Worm (Caenorhabditis elegans) whole organism, mixed stage, embryonic: ENCODE data around the gene C39D10.8.
A peak's percentile ranks its signal among the peaks of the same experiment; 100 is the strongest.

Source experiments
- M03D4.4 ChIP-seq: sonication (generic microtip); optimal IDR thresholded peaks from 2 replicates; lab custom pipeline; 2017; ENCODE audit warnings: mild to moderate bottlenecking, missing genetic modification characterization, missing compliant biosample characterization
- bed-3 ChIP-seq: fragments of 200-800 bp; sonication (Bioruptor generic); optimal IDR thresholded peaks from 3 replicates; lab custom pipeline; 2018; ENCODE audit warnings: mild to moderate bottlenecking, missing genetic modification characterization, moderate library complexity, missing compliant biosample characterization
- blmp-1 ChIP-seq: fragments of 150-350 bp; optimal IDR thresholded peaks from 2 replicates; lab custom pipeline; 2014; ENCODE audit warnings: missing biosample characterization, missing genetic modification characterization
- ceh-39 ChIP-seq: fragments of 150-350 bp; optimal IDR thresholded peaks from 2 replicates; lab custom pipeline; 2014; ENCODE audit warnings: missing biosample characterization, missing genetic modification characterization
- ceh-43 ChIP-seq: fragments of 200-800 bp; sonication (Bioruptor generic); optimal IDR thresholded peaks from 2 replicates; lab custom pipeline; 2018; ENCODE audit warnings: mild to moderate bottlenecking, missing genetic modification characterization, moderate library complexity, missing compliant biosample characterization
- ces-1 ChIP-seq: fragments of 150-350 bp; optimal IDR thresholded peaks from 2 replicates; lab custom pipeline; 2014; ENCODE audit warnings: missing biosample characterization, missing genetic modification reagents, missing genetic modification characterization
- cnd-1 ChIP-seq: fragments of 200-800 bp; sonication (Bioruptor generic); optimal IDR thresholded peaks from 2 replicates; lab custom pipeline; 2018; ENCODE audit warnings: mild to moderate bottlenecking, missing genetic modification characterization, missing compliant biosample characterization
- drap-1 ChIP-seq: fragments of 200-800 bp; sonication (Bioruptor generic); optimal IDR thresholded peaks from 3 replicates; lab custom pipeline; 2018; ENCODE audit warnings: mild to moderate bottlenecking, missing genetic modification characterization, missing compliant biosample characterization
- elt-1 ChIP-seq: sonication (generic microtip); optimal IDR thresholded peaks from 2 replicates; lab custom pipeline; 2017; ENCODE audit warnings: missing genetic modification characterization, mild to moderate bottlenecking, missing compliant biosample characterization, antibody characterized with exemption, moderate library complexity, borderline replicate concordance; ENCODE audit not compliant: insufficient read depth
- elt-3 ChIP-seq: fragments of 150-350 bp; optimal IDR thresholded peaks from 2 replicates; lab custom pipeline; 2014; ENCODE audit warnings: missing biosample characterization, missing genetic modification characterization
- flh-1 ChIP-seq: fragments of 200-800 bp; sonication (Bioruptor generic); optimal IDR thresholded peaks from 2 replicates; lab custom pipeline; 2018; ENCODE audit warnings: mild to moderate bottlenecking, missing genetic modification characterization, moderate library complexity, missing compliant biosample characterization
- ham-2 ChIP-seq: fragments of 200-800 bp; sonication (Bioruptor generic); optimal IDR thresholded peaks from 2 replicates; lab custom pipeline; 2018; ENCODE audit warnings: mild to moderate bottlenecking, missing genetic modification characterization, missing compliant biosample characterization
- hlh-1 ChIP-seq: fragments of 150-350 bp; optimal IDR thresholded peaks from 2 replicates; lab custom pipeline; 2014; ENCODE audit warnings: missing biosample characterization, missing genetic modification reagents, missing genetic modification characterization
- lin-13 ChIP-seq: fragments of 150-350 bp; optimal IDR thresholded peaks from 2 replicates; lab custom pipeline; 2014; ENCODE audit warnings: missing biosample characterization, missing genetic modification characterization
- lsy-2 ChIP-seq: fragments of 150-350 bp; optimal IDR thresholded peaks from 2 replicates; lab custom pipeline; 2014; ENCODE audit warnings: missing biosample characterization, missing genetic modification characterization
- mab-5 ChIP-seq: fragments of 150-350 bp; optimal IDR thresholded peaks from 2 replicates; lab custom pipeline; 2014; ENCODE audit warnings: missing biosample characterization, missing genetic modification characterization
- mls-2 ChIP-seq: sonication (generic microtip); optimal IDR thresholded peaks from 2 replicates; lab custom pipeline; 2016; ENCODE audit warnings: mild to moderate bottlenecking, missing genetic modification characterization, moderate library complexity, missing compliant biosample characterization
- nhr-12 ChIP-seq: fragments of 150-350 bp; optimal IDR thresholded peaks from 2 replicates; lab custom pipeline; 2014; ENCODE audit warnings: missing biosample characterization, missing genetic modification characterization
- nhr-237 ChIP-seq: fragments of 150-350 bp; optimal IDR thresholded peaks from 2 replicates; lab custom pipeline; 2014; ENCODE audit warnings: missing biosample characterization, missing genetic modification characterization
- nhr-28 ChIP-seq: fragments of 150-350 bp; optimal IDR thresholded peaks from 2 replicates; lab custom pipeline; 2014; ENCODE audit warnings: missing biosample characterization, missing genetic modification characterization
- nhr-76 ChIP-seq: sonication (generic microtip); optimal IDR thresholded peaks from 2 replicates; lab custom pipeline; 2017; ENCODE audit warnings: missing biosample characterization, missing genetic modification characterization
- pha-4 ChIP-seq: fragments of 150-350 bp; optimal IDR thresholded peaks from 2 replicates; lab custom pipeline; 2018; ENCODE audit warnings: missing biosample characterization, missing genetic modification reagents, missing genetic modification characterization
- sem-2 ChIP-seq: fragments of 200-800 bp; sonication (Bioruptor generic); optimal IDR thresholded peaks from 2 replicates; lab custom pipeline; 2018; ENCODE audit warnings: mild to moderate bottlenecking, missing genetic modification characterization, missing compliant biosample characterization
- snpc-4 ChIP-seq: fragments of 150-350 bp; optimal IDR thresholded peaks from 2 replicates; lab custom pipeline; 2014; ENCODE audit warnings: missing biosample characterization, missing genetic modification characterization
- sptf-1 ChIP-seq: sonication (generic microtip); optimal IDR thresholded peaks from 2 replicates; lab custom pipeline; 2017; ENCODE audit warnings: mild to moderate bottlenecking, missing genetic modification characterization, moderate library complexity, missing compliant biosample characterization
- tbx-8 ChIP-seq: fragments of 200-800 bp; sonication (Bioruptor generic); optimal IDR thresholded peaks from 2 replicates; lab custom pipeline; 2018; ENCODE audit warnings: mild to moderate bottlenecking, missing genetic modification characterization, moderate library complexity, missing compliant biosample characterization
- unc-120 ChIP-seq: sonication (generic microtip); optimal IDR thresholded peaks from 2 replicates; lab custom pipeline; 2017; ENCODE audit warnings: missing genetic modification characterization, missing compliant biosample characterization; ENCODE audit not compliant: poor library complexity, severe bottlenecking
- unc-39 ChIP-seq: fragments of 150-350 bp; optimal IDR thresholded peaks from 2 replicates; lab custom pipeline; 2014; ENCODE audit warnings: missing biosample characterization, missing genetic modification characterization
- unc-62 ChIP-seq: fragments of 150-350 bp; optimal IDR thresholded peaks from 2 replicates; lab custom pipeline; 2014; ENCODE audit warnings: missing biosample characterization, missing genetic modification reagents, missing genetic modification characterization
- zip-8 ChIP-seq: fragments of 150-350 bp; optimal IDR thresholded peaks from 2 replicates; lab custom pipeline; 2014; ENCODE audit warnings: missing biosample characterization, missing genetic modification characterization
- ztf-11 ChIP-seq: fragments of 150-350 bp; optimal IDR thresholded peaks from 2 replicates; lab custom pipeline; 2014; ENCODE audit warnings: missing biosample characterization, missing genetic modification characterization

Gene C39D10.8

DNA sequence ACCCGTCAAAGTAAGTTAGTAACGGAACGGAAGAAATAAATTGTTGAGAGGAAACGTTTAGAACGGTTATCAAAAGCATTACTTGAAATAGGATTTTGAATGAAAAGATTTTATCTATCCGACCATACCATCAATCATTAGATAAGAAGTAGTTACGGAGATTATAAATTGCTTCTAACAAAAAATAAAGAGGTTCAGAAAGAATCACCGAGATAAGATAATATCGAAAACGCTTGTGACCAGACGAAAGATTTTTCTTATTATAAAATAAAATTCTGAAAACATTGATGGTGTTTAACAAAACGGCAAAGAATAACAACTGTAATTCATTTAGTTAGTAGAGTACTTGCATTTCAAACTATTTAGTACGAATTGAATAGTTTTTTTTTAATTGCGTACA, at the start of gene C39D10.8:
Gene C39D10.8 (minus strand): TSS at position 101 of the 400 bp plus-strand sequence.
- TF ChIP-seq mab-5 (tag; lab: Kevin White, UChicago), result no peak
- no peak for TF ChIP-seq hlh-1 (tag; lab: Kevin White, UChicago)
- peak; percentile 54 for TF ChIP-seq elt-1 (tag; lab: Kevin White, UChicago)
- TF ChIP-seq M03D4.4 (tag; lab: Kevin White, UChicago), result no peak
- no peak for TF ChIP-seq unc-62 (GFP tag; lab: Kevin White, UChicago)
- TF ChIP-seq cnd-1, result no peak

DNA sequence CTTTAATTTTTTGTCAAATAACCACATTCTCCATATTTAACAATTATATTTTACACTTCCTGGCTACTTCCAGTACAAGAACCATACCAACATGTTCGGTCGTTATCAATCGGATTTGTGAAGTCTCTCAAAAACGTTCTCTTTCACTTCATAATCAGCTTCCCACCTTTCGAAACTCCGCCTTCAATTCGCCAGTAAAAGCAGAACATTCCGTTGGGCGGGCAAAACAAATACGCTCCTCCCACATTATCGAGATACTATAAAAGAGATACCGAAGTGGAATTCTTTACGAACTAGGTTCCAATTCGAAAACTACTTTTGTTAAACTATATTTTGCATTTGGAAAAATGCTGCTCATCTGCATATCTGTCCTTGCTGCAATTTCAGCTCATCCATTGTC, 49.7 kb upstream of the C39D10.8 start, which contains the start of gene zig-3:
Gene zig-3 (plus strand): TSS at position 301 of the 400 bp plus-strand sequence.
- TF ChIP-seq pha-4 (tag; lab: Kevin White, UChicago), result no peak
- TF ChIP-seq elt-3 (tag; lab: Kevin White, UChicago), result no peak
- no peak for TF ChIP-seq ceh-43 (GFP tag; lab: Kevin White, UChicago)
- TF ChIP-seq mls-2 (tag; lab: Kevin White, UChicago), result no peak
- no peak for TF ChIP-seq sptf-1
- no peak for TF ChIP-seq zip-8
- no peak for TF ChIP-seq unc-62 (GFP tag; lab: Kevin White, UChicago)
- no peak for TF ChIP-seq lin-13 (tag; lab: Kevin White, UChicago)
- TF ChIP-seq nhr-237 (tag; lab: Kevin White, UChicago), result no peak
- TF ChIP-seq ztf-11, result no peak
- no peak for TF ChIP-seq drap-1 (GFP tag; lab: Kevin White, UChicago)
- TF ChIP-seq tbx-8 (GFP tag; lab: Kevin White, UChicago), result no peak

- no peak for TF ChIP-seq nhr-237 (tag; lab: Kevin White, UChicago)
- no peak for TF ChIP-seq sptf-1
- no peak for TF ChIP-seq ces-1
- TF ChIP-seq cnd-1, result no peak
- TF ChIP-seq elt-1 (tag; lab: Kevin White, UChicago), result no peak
- no peak for TF ChIP-seq mab-5 (tag; lab: Kevin White, UChicago)
- TF ChIP-seq blmp-1 (tag; lab: Kevin White, UChicago), result no peak
- no peak for TF ChIP-seq unc-62 (GFP tag; lab: Kevin White, UChicago)
- no peak for TF ChIP-seq ceh-43 (GFP tag; lab: Kevin White, UChicago)
- no peak for TF ChIP-seq snpc-4 (tag; lab: Kevin White, UChicago)
- no peak for TF ChIP-seq zip-8
- TF ChIP-seq elt-3 (tag; lab: Kevin White, UChicago), result no peak
- no peak for TF ChIP-seq lsy-2 (tag; lab: Kevin White, UChicago)
- TF ChIP-seq ham-2 (GFP tag; lab: Kevin White, UChicago), result no peak
- TF ChIP-seq lin-13 (tag; lab: Kevin White, UChicago), result no peak
- TF ChIP-seq unc-39, result no peak
- TF ChIP-seq unc-120 (tag; lab: Kevin White, UChicago), result no peak
- no peak for TF ChIP-seq flh-1 (GFP tag; lab: Kevin White, UChicago)
Measured at ce11 chrX:7925134-7925533, 44.4 kb upstream of the C39D10.8 start, which contains the start of gene zig-4. TSS of gene zig-4 (plus strand) at chrX:7925434.

ce11 chrX:7921130-7921529, 40.4 kb upstream of the C39D10.8 start:
- no peak for TF ChIP-seq bed-3 (GFP tag; lab: Kevin White, UChicago)
- no peak for TF ChIP-seq elt-1 (tag; lab: Kevin White, UChicago)
- TF ChIP-seq pha-4 (tag; lab: Kevin White, UChicago), result no peak
- no peak for TF ChIP-seq elt-3 (tag; lab: Kevin White, UChicago)
- no peak for TF ChIP-seq nhr-28 (tag; lab: Kevin White, UChicago)

DNA sequence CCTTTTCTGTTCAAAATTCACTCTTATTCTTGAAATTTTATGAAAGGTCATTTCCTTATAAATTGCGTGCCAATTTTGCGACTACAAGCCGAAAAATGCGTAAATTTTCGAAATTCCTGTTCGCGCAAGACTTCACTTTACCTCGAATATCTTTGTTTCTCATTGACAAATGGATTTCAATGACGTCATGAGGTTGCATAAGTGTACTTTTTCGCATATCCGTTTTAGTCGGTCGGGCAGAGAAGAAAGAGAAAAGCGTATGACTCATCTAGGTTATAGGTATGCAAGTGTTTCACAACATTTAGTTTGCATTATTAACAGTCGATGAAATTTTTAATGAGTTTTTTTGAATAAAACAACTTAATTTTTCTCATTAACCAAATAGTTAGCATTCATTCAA, 35.3 kb upstream of the C39D10.8 start:
- no peak for TF ChIP-seq elt-1 (tag; lab: Kevin White, UChicago)
- no peak for TF ChIP-seq hlh-1 (tag; lab: Kevin White, UChicago)
- no peak for TF ChIP-seq zip-8
- TF ChIP-seq nhr-12, result no peak
- no peak for TF ChIP-seq snpc-4 (tag; lab: Kevin White, UChicago)
- TF ChIP-seq ceh-39 (tag; lab: Kevin White, UChicago), result no peak
- TF ChIP-seq M03D4.4 (tag; lab: Kevin White, UChicago), result no peak
- no peak for TF ChIP-seq drap-1 (GFP tag; lab: Kevin White, UChicago)
- no peak for TF ChIP-seq ham-2 (GFP tag; lab: Kevin White, UChicago)
- no peak for TF ChIP-seq blmp-1 (tag; lab: Kevin White, UChicago)
- TF ChIP-seq unc-39, result no peak
- no peak for TF ChIP-seq unc-120 (tag; lab: Kevin White, UChicago)
- no peak for TF ChIP-seq lin-13 (tag; lab: Kevin White, UChicago)
- TF ChIP-seq sem-2, result no peak
- TF ChIP-seq tbx-8 (GFP tag; lab: Kevin White, UChicago), result no peak
- no peak for TF ChIP-seq nhr-28 (tag; lab: Kevin White, UChicago)
- TF ChIP-seq nhr-76 (tag; lab: Kevin White, UChicago), result no peak
- no peak for TF ChIP-seq sptf-1
- TF ChIP-seq elt-3 (tag; lab: Kevin White, UChicago), result no peak
